Fruit fly (Drosophila melanogaster) whole organism, embryonic: ENCODE results near the gene Rab9Db.

ENCODE experiments used
- CG10979 ChIP-seq: fragments of 200-800 bp; sonication (Bioruptor generic); optimal IDR thresholded peaks from 2 replicates; lab custom pipeline; 2018; ENCODE audit warnings: missing biosample characterization, mild to moderate bottlenecking, missing genetic modification characterization, moderate library complexity
- CG11504 ChIP-seq: fragments of 200-800 bp; sonication (Bioruptor generic); optimal IDR thresholded peaks from 3 replicates; lab custom pipeline; 2019; ENCODE audit warnings: missing biosample characterization, mild to moderate bottlenecking, missing genetic modification characterization, moderate library complexity
- CG11695 ChIP-seq: fragments of 200-800 bp; sonication (Bioruptor generic); IDR thresholded peaks from 3 replicates; pipeline ENCODE4 v1.3.6; 2022; ENCODE audit warnings: missing biosample characterization, missing genetic modification characterization
- CG11696 ChIP-seq: fragments of 200-800 bp; sonication (Bioruptor generic); IDR thresholded peaks from 2 replicates; pipeline ENCODE4 v1.3.6; 2022; ENCODE audit warnings: missing biosample characterization, missing genetic modification characterization
- CG12391 ChIP-seq: fragments of 200-800 bp; sonication (Bioruptor generic); optimal IDR thresholded peaks from 3 replicates; lab custom pipeline; 2018; ENCODE audit warnings: missing biosample characterization, mild to moderate bottlenecking, missing genetic modification characterization, moderate library complexity
- CG12659 ChIP-seq: fragments of 200-800 bp; sonication (Bioruptor generic); optimal IDR thresholded peaks from 3 replicates; lab custom pipeline; 2017; ENCODE audit warnings: mild to moderate bottlenecking, missing biosample characterization, missing genetic modification reagents, missing genetic modification characterization
- CG13894 ChIP-seq: fragments of 200-800 bp; sonication (Bioruptor generic); optimal IDR thresholded peaks from 3 replicates; lab custom pipeline; 2018; ENCODE audit warnings: missing biosample characterization, mild to moderate bottlenecking, missing genetic modification characterization, moderate library complexity
- CG15073 ChIP-seq: fragments of 200-800 bp; sonication (Bioruptor generic); optimal IDR thresholded peaks from 2 replicates; lab custom pipeline; 2016; ENCODE audit warnings: missing biosample characterization, missing genetic modification characterization
- CG16815 ChIP-seq: fragments of 200-800 bp; sonication (Bioruptor generic); optimal IDR thresholded peaks from 3 replicates; lab custom pipeline; 2017; ENCODE audit warnings: missing biosample characterization, mild to moderate bottlenecking, missing genetic modification characterization
- CG17361 ChIP-seq: fragments of 200-800 bp; sonication (Bioruptor generic); IDR thresholded peaks from 3 replicates; pipeline ENCODE4 v1.3.6; 2022; ENCODE audit warnings: missing biosample characterization, missing genetic modification characterization
- CG17568 ChIP-seq: fragments of 200-800 bp; sonication (Bioruptor generic); optimal IDR thresholded peaks from 2 replicates; lab custom pipeline; 2018; ENCODE audit warnings: missing biosample characterization, mild to moderate bottlenecking, missing genetic modification characterization, moderate library complexity
- CG34376 ChIP-seq: fragments of 200-800 bp; sonication (Bioruptor generic); optimal IDR thresholded peaks from 2 replicates; lab custom pipeline; 2018; ENCODE audit warnings: missing biosample characterization, mild to moderate bottlenecking, missing genetic modification characterization
- CG3838 ChIP-seq: fragments of 200-800 bp; sonication (Bioruptor generic); optimal IDR thresholded peaks from 3 replicates; lab custom pipeline; 2016; ENCODE audit warnings: missing biosample characterization, missing genetic modification characterization
- CG3995 ChIP-seq: fragments of 200-800 bp; sonication (Bioruptor generic); optimal IDR thresholded peaks from 3 replicates; lab custom pipeline; 2016; ENCODE audit warnings: missing biosample characterization, missing genetic modification characterization
- CG4282 ChIP-seq: fragments of 200-800 bp; sonication (Bioruptor generic); optimal IDR thresholded peaks from 2 replicates; lab custom pipeline; 2016; ENCODE audit warnings: missing biosample characterization, missing genetic modification characterization
- CG7372 ChIP-seq: fragments of 200-800 bp; sonication (Bioruptor generic); IDR thresholded peaks from 2 replicates; pipeline ENCODE4 v1.3.6; 2022; ENCODE audit warnings: missing biosample characterization, missing genetic modification characterization
- CG8924 ChIP-seq: fragments of 200-800 bp; optimal IDR thresholded peaks from 3 replicates; lab custom pipeline; 2019; ENCODE audit warnings: missing biosample characterization, mild to moderate bottlenecking, missing genetic modification characterization, moderate library complexity
- Dfd ChIP-seq, 2 experiments: fragments of >200 bp; optimal IDR thresholded peaks; 2 replicates each; lab custom pipeline; 2017; ENCODE audit warnings: missing biosample characterization in 2 of 2, missing genetic modification characterization in 2 of 2
- Eip74EF ChIP-seq, 2 experiments: fragments of 200-800 bp in 1 of 2; fragments of >200 bp in 1 of 2; sonication (Bioruptor generic) in 1 of 2; optimal IDR thresholded peaks; 2 replicates each; lab custom pipeline; 2017 to 2019; ENCODE audit warnings: missing biosample characterization in 2 of 2, missing genetic modification characterization in 2 of 2, mild to moderate bottlenecking in 1 of 2, moderate library complexity in 1 of 2
- Ets65A ChIP-seq: fragments of 200-800 bp; sonication (Bioruptor generic); peaks from one replicate; lab custom pipeline; 2016; ENCODE audit warnings: missing biosample characterization, missing genetic modification characterization
- Ets97D ChIP-seq: fragments of 200-800 bp; sonication (Bioruptor generic); optimal IDR thresholded peaks from 3 replicates; lab custom pipeline; 2016; ENCODE audit warnings: missing biosample characterization, missing genetic modification characterization
- Fer2 ChIP-seq: fragments of 200-800 bp; sonication (Bioruptor generic); optimal IDR thresholded peaks from 2 replicates; lab custom pipeline; 2018; ENCODE audit warnings: missing biosample characterization, mild to moderate bottlenecking, missing genetic modification characterization, moderate library complexity
- GATAe ChIP-seq: fragments of 200-800 bp; sonication (Bioruptor generic); conservative IDR thresholded peaks from 2 replicates; pipeline ENCODE4 v1.3.6; 2022; ENCODE audit warnings: missing biosample characterization, missing genetic modification characterization
- Gug ChIP-seq: fragments of 200-800 bp; sonication (Bioruptor generic); IDR thresholded peaks from 4 replicates; pipeline ENCODE4 v1.3.6; 2022; ENCODE audit warnings: missing biosample characterization, missing genetic modification characterization
- H2.0 ChIP-seq: fragments of 200-800 bp; sonication (Bioruptor generic); IDR thresholded peaks from 2 replicates; pipeline ENCODE4 v1.3.6; 2022; ENCODE audit warnings: missing biosample characterization, missing genetic modification characterization
- HmgD ChIP-seq: fragments of 200-800 bp; sonication (Bioruptor generic); optimal IDR thresholded peaks from 3 replicates; lab custom pipeline; 2016; ENCODE audit warnings: missing biosample characterization, missing genetic modification characterization
- Ptx1 ChIP-seq: fragments of 200-800 bp; sonication (Bioruptor generic); IDR thresholded peaks from 2 replicates; pipeline ENCODE4 v1.3.6; 2022; ENCODE audit warnings: missing biosample characterization, missing genetic modification characterization
- Spps ChIP-seq: fragments of 200-800 bp; sonication (Bioruptor generic); optimal IDR thresholded peaks from 2 replicates; lab custom pipeline; 2018; ENCODE audit warnings: missing biosample characterization, mild to moderate bottlenecking, missing genetic modification characterization
- Ssrp ChIP-seq: fragments of 200-800 bp; sonication (Bioruptor generic); optimal IDR thresholded peaks from 2 replicates; lab custom pipeline; 2018; ENCODE audit warnings: missing biosample characterization, mild to moderate bottlenecking, missing genetic modification characterization, moderate library complexity
- Xbp1 ChIP-seq: fragments of 200-800 bp; sonication (Bioruptor generic); optimal IDR thresholded peaks from 3 replicates; lab custom pipeline; 2016; ENCODE audit warnings: missing biosample characterization, mild to moderate bottlenecking, missing genetic modification characterization
- aop ChIP-seq: fragments of 200-800 bp; sonication (Bioruptor generic); IDR thresholded peaks from 2 replicates; pipeline ENCODE4 v1.3.6; 2022; ENCODE audit warnings: missing biosample characterization, missing genetic modification characterization
- ase ChIP-seq: fragments of 200-800 bp; sonication (Bioruptor generic); IDR thresholded peaks from 3 replicates; pipeline ENCODE4 v1.3.6; 2022; ENCODE audit warnings: missing biosample characterization, missing genetic modification characterization
- ash1 ChIP-seq: fragments of 200-800 bp; sonication (Bioruptor generic); optimal IDR thresholded peaks from 2 replicates; lab custom pipeline; 2018; ENCODE audit warnings: missing biosample characterization, mild to moderate bottlenecking, missing genetic modification characterization
- cad ChIP-seq: fragments of >200 bp; optimal IDR thresholded peaks from 2 replicates; lab custom pipeline; 2017; ENCODE audit warnings: missing biosample characterization, missing genetic modification characterization
- cg ChIP-seq: fragments of 200-800 bp; sonication (Bioruptor generic); optimal IDR thresholded peaks from 3 replicates; lab custom pipeline; 2019; ENCODE audit warnings: missing biosample characterization, mild to moderate bottlenecking, missing genetic modification characterization, moderate library complexity
- chm ChIP-seq: fragments of 200-800 bp; sonication (Bioruptor generic); IDR thresholded peaks from 2 replicates; pipeline ENCODE4 v1.3.6; 2022; ENCODE audit warnings: missing biosample characterization, missing genetic modification characterization
- cwo ChIP-seq: fragments of 200-800 bp; sonication (Bioruptor generic); optimal IDR thresholded peaks from 3 replicates; lab custom pipeline; 2017; ENCODE audit warnings: missing biosample characterization, missing genetic modification characterization, mild to moderate bottlenecking, moderate library complexity, missing genetic modification reagents
- exex ChIP-seq: fragments of 200-800 bp; sonication (Bioruptor generic); optimal IDR thresholded peaks from 4 replicates; lab custom pipeline; 2018; ENCODE audit warnings: missing biosample characterization, mild to moderate bottlenecking, missing genetic modification characterization, moderate library complexity
- fd102C ChIP-seq: fragments of 200-800 bp; sonication (Bioruptor generic); optimal IDR thresholded peaks from 2 replicates; lab custom pipeline; 2018; ENCODE audit warnings: missing biosample characterization, mild to moderate bottlenecking, missing genetic modification characterization, moderate library complexity
- fu2 ChIP-seq: fragments of 200-800 bp; sonication (Bioruptor generic); optimal IDR thresholded peaks from 2 replicates; lab custom pipeline; 2016; ENCODE audit warnings: missing biosample characterization, missing genetic modification characterization
- gsb ChIP-seq: fragments of 200-800 bp; sonication (Bioruptor generic); IDR thresholded peaks from 2 replicates; pipeline ENCODE4 v1.3.6; 2022; ENCODE audit warnings: missing biosample characterization, missing genetic modification characterization
- hkb ChIP-seq, 2 experiments: fragments of 200-800 bp in 1 of 2; fragments of >200 bp in 1 of 2; sonication (Bioruptor generic) in 1 of 2; IDR thresholded peaks in 1 of 2; optimal IDR thresholded peaks in 1 of 2; 2 replicates each; pipeline versions ENCODE4 v1.3.6 to Lab custom; 2017 to 2022; ENCODE audit warnings: missing biosample characterization in 1 of 2, missing genetic modification characterization in 1 of 2
- mam ChIP-seq: fragments of 200-800 bp; sonication (Bioruptor generic); optimal IDR thresholded peaks from 3 replicates; lab custom pipeline; 2016; ENCODE audit warnings: missing biosample characterization, missing genetic modification characterization
- psq ChIP-seq: fragments of 200-800 bp; sonication (Bioruptor generic); optimal IDR thresholded peaks from 2 replicates; lab custom pipeline; 2017; ENCODE audit warnings: missing biosample characterization, missing genetic modification characterization
- repo ChIP-seq: fragments of 200-800 bp; sonication (Bioruptor generic); optimal IDR thresholded peaks from 2 replicates; lab custom pipeline; 2016; ENCODE audit warnings: missing biosample characterization, missing genetic modification characterization
- sima ChIP-seq: fragments of 200-800 bp; sonication (Bioruptor generic); optimal IDR thresholded peaks from 2 replicates; lab custom pipeline; 2016; ENCODE audit warnings: missing biosample characterization, missing genetic modification characterization
- sr ChIP-seq: fragments of 200-800 bp; sonication (Bioruptor generic); IDR thresholded peaks from 3 replicates; pipeline ENCODE4 v1.3.6; 2022; ENCODE audit warnings: missing biosample characterization, missing genetic modification characterization
- stc ChIP-seq: fragments of 200-800 bp; sonication (Bioruptor generic); IDR thresholded peaks from 2 replicates; pipeline ENCODE4 v1.3.6; 2022; ENCODE audit warnings: missing biosample characterization, missing genetic modification characterization
- tll ChIP-seq, 2 experiments: fragments of 200-800 bp in 1 of 2; fragments of >200 bp in 1 of 2; sonication (Bioruptor generic) in 1 of 2; optimal IDR thresholded peaks; 2 replicates each; lab custom pipeline; 2017 to 2019; ENCODE audit warnings: missing biosample characterization in 2 of 2, missing genetic modification characterization in 2 of 2, mild to moderate bottlenecking in 1 of 2, moderate library complexity in 1 of 2
- ttk ChIP-seq: fragments of 200-800 bp; sonication (Bioruptor generic); IDR thresholded peaks from 2 replicates; pipeline ENCODE4 v2.1.2; 2022; ENCODE audit warnings: missing biosample characterization, missing genetic modification characterization
- wdn ChIP-seq: fragments of 200-800 bp; sonication (Bioruptor generic); IDR thresholded peaks from 2 replicates; pipeline ENCODE4 v1.3.6; 2022; ENCODE audit warnings: missing biosample characterization, missing genetic modification characterization

The Rab9Db gene

dm6 chrX:10628874-10629273 is 5.8 kb upstream of the Rab9Db start (continued):
- peak; percentile 69 for TF ChIP-seq CG11504 (tag; lab: Kevin White, UChicago)
- peak; percentile 16 for TF ChIP-seq CG13894
- no peak for TF ChIP-seq H2.0 (GFP tag; lab: Robert Waterston, UW)
- TF ChIP-seq psq (GFP tag; lab: Kevin White, UChicago): no peak
- no peak for TF ChIP-seq HmgD (GFP tag; lab: Kevin White, UChicago)
- TF ChIP-seq chm: no peak
- peak; percentile 42 for TF ChIP-seq CG12659 (GFP tag; lab: Kevin White, UChicago)
- no peak for TF ChIP-seq sr (GFP tag; lab: Robert Waterston, UW)
- peak in 1 of 2 experiments; percentile 14 for TF ChIP-seq Eip74EF (GFP tag; optimal IDR thresholded peaks at IDR 0.05; lab: Kevin White, UChicago)
- TF ChIP-seq Ets97D (GFP tag; lab: Kevin White, UChicago): no peak
- no peak for TF ChIP-seq Fer2 (tag; lab: Kevin White, UChicago)
- TF ChIP-seq CG17361: peak; percentile 77
- TF ChIP-seq Spps (tag; lab: Kevin White, UChicago): peak; percentile 29
- no peak for TF ChIP-seq GATAe (GFP tag; lab: Robert Waterston, UW)
- no peak for TF ChIP-seq aop (GFP tag; lab: Robert Waterston, UW)
- TF ChIP-seq hkb (optimal IDR thresholded peaks at IDR 0.05; lab: Kevin White, UChicago): no peak
- TF ChIP-seq hkb (GFP tag; IDR thresholded peaks at IDR 0.05; lab: Robert Waterston, UW): 0 out of 2 replicates have a peak, but pooled peaks have one; percentile 37
- TF ChIP-seq CG3995 (GFP tag; lab: Kevin White, UChicago): no peak
- TF ChIP-seq CG16815: peak; percentile 3
- no peak for TF ChIP-seq Gug (GFP tag; lab: Robert Waterston, UW)
- no peak for TF ChIP-seq CG4282 (GFP tag; lab: Kevin White, UChicago)
- peak; percentile 48 for TF ChIP-seq cwo (GFP tag; lab: Kevin White, UChicago)
- TF ChIP-seq ttk: no peak
- TF ChIP-seq Ptx1: peak; percentile 33; the same call in 1 of the 2 replicates
- TF ChIP-seq fu2 (GFP tag; lab: Kevin White, UChicago): no peak
- TF ChIP-seq CG11695: 0 out of 3 replicates have a peak, but pooled peaks have one; percentile 10
- no peak for TF ChIP-seq Dfd (GFP tag; optimal IDR thresholded peaks at IDR 0.05; lab: Kevin White, UChicago)
- no peak for TF ChIP-seq CG3838
- TF ChIP-seq repo (GFP tag; lab: Kevin White, UChicago): no peak
- TF ChIP-seq CG17568 (GFP tag; lab: Kevin White, UChicago): no peak
- TF ChIP-seq gsb (GFP tag; lab: Robert Waterston, UW): no peak
- no peak for TF ChIP-seq exex (tag; lab: Kevin White, UChicago)
- no peak for TF ChIP-seq CG7372 (GFP tag; lab: Robert Waterston, UW)
- TF ChIP-seq Xbp1 (GFP tag; lab: Kevin White, UChicago): peak; percentile 35
- peak; percentile 34 for TF ChIP-seq mam (GFP tag; lab: Kevin White, UChicago)
- no peak for TF ChIP-seq CG34376
- no peak for TF ChIP-seq cad (GFP tag; lab: Kevin White, UChicago)
- no peak for TF ChIP-seq ase (GFP tag; lab: Robert Waterston, UW)
- TF ChIP-seq cg (GFP tag; lab: Kevin White, UChicago): no peak
- no peak for TF ChIP-seq Ets65A
- TF ChIP-seq fd102C (GFP tag; lab: Kevin White, UChicago): no peak
- TF ChIP-seq CG12391 (tag; lab: Kevin White, UChicago): peak; percentile 62
- TF ChIP-seq tll (GFP tag; optimal IDR thresholded peaks at IDR 0.05; lab: Kevin White, UChicago): no peak
- peak; percentile 59 for TF ChIP-seq CG10979
- TF ChIP-seq sima (GFP tag; lab: Kevin White, UChicago): no peak
- peak; percentile 47 for TF ChIP-seq CG8924 (tag; lab: Kevin White, UChicago)
- no peak for TF ChIP-seq CG15073
- TF ChIP-seq Ssrp: peak; percentile 30
- no peak for TF ChIP-seq ash1 (GFP tag; lab: Kevin White, UChicago)
- no peak for TF ChIP-seq stc
- TF ChIP-seq CG11696 (GFP tag; lab: Robert Waterston, UW): no peak
- TF ChIP-seq wdn (GFP tag; lab: Robert Waterston, UW): no peak
